Worm (Caenorhabditis elegans): Measurements from ENCODE around the gene mxl-1.

The mxl-1 gene

ce11 chrV:11254980-11255379 lies 10.3 kb downstream of the mxl-1 start, which contains the start of gene srsx-31:
Gene srsx-31 (minus strand): TSS chrV:11255080.
- TF ChIP-seq unc-62 (GFP tag; optimal IDR thresholded peaks at IDR 0.05) (no peak), egl-27 (tag; optimal IDR thresholded peaks at IDR 0.05) (no peak)

- TF ChIP-seq nhr-129 (tag; optimal IDR thresholded peaks at IDR 0.05) (no peak), ztf-11 (tag; optimal IDR thresholded peaks at IDR 0.05) (no peak), snpc-4 (tag; optimal IDR thresholded peaks at IDR 0.05) (no peak), aly-2 (tag; optimal IDR thresholded peaks at IDR 0.05) (no peak), gmeb-1 (tag; optimal IDR thresholded peaks at IDR 0.05) (no peak), ztf-1 (GFP tag; conservative IDR thresholded peaks at IDR 0.05) (no peak), unc-39 (tag; optimal IDR thresholded peaks at IDR 0.05) (no peak), lsy-2 (tag; optimal IDR thresholded peaks at IDR 0.05) (no peak), peb-1 (tag; optimal IDR thresholded peaks at IDR 0.05) (no peak), nhr-23 (tag; optimal IDR thresholded peaks at IDR 0.05) (no peak), sma-9 (GFP tag; optimal IDR thresholded peaks at IDR 0.05) (no peak), sma-9 (tag; optimal IDR thresholded peaks at IDR 0.05) (no peak), Y55F3AM.14 (GFP tag; optimal IDR thresholded peaks at IDR 0.05) (no peak), mbf-1 (tag; optimal IDR thresholded peaks at IDR 0.05) (no peak), lin-13 (GFP tag; optimal IDR thresholded peaks at IDR 0.05) (no peak), nhr-77 (tag; optimal IDR thresholded peaks at IDR 0.05) (no peak), nhr-21 (tag; optimal IDR thresholded peaks at IDR 0.05) (no peak)
Observed at ce11 chrV:11258896-11259295, 14.3 kb downstream of the mxl-1 start, which contains the start of gene lgc-36. Gene lgc-36 (minus strand): TSS chrV:11258996.

- no peak for TF ChIP-seq unc-55 (GFP tag; optimal IDR thresholded peaks at IDR 0.05)
- no peak for TF ChIP-seq ztf-11 (tag; optimal IDR thresholded peaks at IDR 0.05)
- TF ChIP-seq unc-62 (GFP tag; optimal IDR thresholded peaks at IDR 0.05), result no peak
- TF ChIP-seq nhr-11 (tag; optimal IDR thresholded peaks at IDR 0.05), result no peak
- no peak for TF ChIP-seq skn-1 (tag; optimal IDR thresholded peaks at IDR 0.05)
- no peak for TF ChIP-seq mab-5 (tag; optimal IDR thresholded peaks at IDR 0.05)
- TF ChIP-seq blmp-1 (tag; optimal IDR thresholded peaks at IDR 0.05; ENCODE audit: insufficient read depth), result no peak
- TF ChIP-seq ama-1 (optimal IDR thresholded peaks at IDR 0.05), result no peak
- no peak for TF ChIP-seq dmd-4 (tag; optimal IDR thresholded peaks at IDR 0.05)
- no peak for TF ChIP-seq peb-1 (tag; optimal IDR thresholded peaks at IDR 0.05)
- no peak for TF ChIP-seq sma-9 (GFP tag; optimal IDR thresholded peaks at IDR 0.05)
- TF ChIP-seq sma-9 (tag; optimal IDR thresholded peaks at IDR 0.05), result no peak
- no peak for TF ChIP-seq F13H6.1 (tag; optimal IDR thresholded peaks at IDR 0.05)
- no peak for TF ChIP-seq nhr-12 (tag; optimal IDR thresholded peaks at IDR 0.05)
- TF ChIP-seq R02D3.7 (tag; optimal IDR thresholded peaks at IDR 0.05), result no peak
Observed at ce11 chrV:11260622-11261021, 16.0 kb downstream of the mxl-1 start, which contains the start of gene F07B10.7. Gene F07B10.7 (minus strand): TSS chrV:11260722.

ce11 chrV:11263025-11263424 lies 18.4 kb downstream of the mxl-1 start, which contains the start of gene F07B10.4:
Gene F07B10.4 (minus strand): TSS chrV:11263125.
- TF ChIP-seq blmp-1 (tag; optimal IDR thresholded peaks at IDR 0.05; ENCODE audit: insufficient read depth), result no peak
- no peak for TF ChIP-seq nhr-11 (tag; optimal IDR thresholded peaks at IDR 0.05)
- no peak for TF ChIP-seq peb-1 (tag; optimal IDR thresholded peaks at IDR 0.05)
- TF ChIP-seq unc-39 (tag; optimal IDR thresholded peaks at IDR 0.05), result no peak
- no peak for TF ChIP-seq ztf-1 (GFP tag; conservative IDR thresholded peaks at IDR 0.05)
- no peak for TF ChIP-seq ama-1 (optimal IDR thresholded peaks at IDR 0.05)
- no peak for TF ChIP-seq nhr-25 (tag; optimal IDR thresholded peaks at IDR 0.05)
- TF ChIP-seq mbf-1 (tag; optimal IDR thresholded peaks at IDR 0.05), result no peak
- no peak for TF ChIP-seq fos-1 (tag; optimal IDR thresholded peaks at IDR 0.05)
- TF ChIP-seq nhr-21 (tag; optimal IDR thresholded peaks at IDR 0.05), result no peak
- no peak for TF ChIP-seq gmeb-1 (tag; optimal IDR thresholded peaks at IDR 0.05)
- TF ChIP-seq mdl-1 (tag; optimal IDR thresholded peaks at IDR 0.05), result no peak

- TF ChIP-seq nhr-23 (tag; optimal IDR thresholded peaks at IDR 0.05) (no peak), sma-9 (GFP tag; optimal IDR thresholded peaks at IDR 0.05) (peak; percentile 29), sma-9 (tag; optimal IDR thresholded peaks at IDR 0.05) (no peak), fos-1 (tag; optimal IDR thresholded peaks at IDR 0.05) (peak; percentile 83)
Observed at ce11 chrV:11265482-11265881, 20.8 kb downstream of the mxl-1 start, which contains the start of gene cln-3.1. Gene cln-3.1 (minus strand): TSS chrV:11265652.

- TF ChIP-seq dmd-4 (tag; optimal IDR thresholded peaks at IDR 0.05), result no peak
- TF ChIP-seq elt-3 (tag; optimal IDR thresholded peaks at IDR 0.05), result no peak
- TF ChIP-seq nhr-21 (tag; optimal IDR thresholded peaks at IDR 0.05), result no peak
- no peak for TF ChIP-seq mdl-1 (tag; optimal IDR thresholded peaks at IDR 0.05)
- no peak for TF ChIP-seq nhr-237 (tag; optimal IDR thresholded peaks at IDR 0.05)
- no peak for TF ChIP-seq C34F6.9 (tag; optimal IDR thresholded peaks at IDR 0.05)
- no peak for TF ChIP-seq alr-1 (tag; optimal IDR thresholded peaks at IDR 0.05)
- TF ChIP-seq zag-1 (tag; optimal IDR thresholded peaks at IDR 0.05), result no peak
- no peak for TF ChIP-seq crh-2 (tag; optimal IDR thresholded peaks at IDR 0.05)
- TF ChIP-seq sma-9 (GFP tag; optimal IDR thresholded peaks at IDR 0.05), result no peak
- TF ChIP-seq sma-9 (tag; optimal IDR thresholded peaks at IDR 0.05), result no peak
- TF ChIP-seq mbf-1 (tag; optimal IDR thresholded peaks at IDR 0.05), result no peak
- no peak for TF ChIP-seq elt-1 (tag; optimal IDR thresholded peaks at IDR 0.05)
- no peak for TF ChIP-seq sma-3 (GFP tag; optimal IDR thresholded peaks at IDR 0.05)
- no peak for TF ChIP-seq mab-5 (tag; optimal IDR thresholded peaks at IDR 0.05)
- no peak for TF ChIP-seq egl-27 (tag; optimal IDR thresholded peaks at IDR 0.05)
- no peak for TF ChIP-seq R02D3.7 (tag; optimal IDR thresholded peaks at IDR 0.05)
Observed at ce11 chrV:11266681-11267080, 22.0 kb downstream of the mxl-1 start, which contains the start of gene str-116. Gene str-116 (plus strand): TSS chrV:11266981.

All from whole organism, L2 larva.